Worm (Caenorhabditis elegans) whole organism, L1 larva: ENCODE data around the gene inpp-1.
"Not testable (repeated sequence)": the region's sequence is repeated elsewhere in the genome, so short reads cannot be mapped to it uniquely, and the experiment has no call there.

Experiments used
- C34B4.2 ChIP-seq: sonication (generic microtip); optimal IDR thresholded peaks from 2 replicates; lab custom pipeline; 2017; ENCODE audit warnings: mild to moderate bottlenecking, missing genetic modification characterization, missing compliant biosample characterization
- alr-1 ChIP-seq: fragments of 200-800 bp; sonication (Bioruptor generic); optimal IDR thresholded peaks from 2 replicates; lab custom pipeline; 2018; ENCODE audit warnings: borderline replicate concordance, mild to moderate bottlenecking, missing genetic modification characterization, missing compliant biosample characterization
- ceh-88 ChIP-seq: fragments of 200-800 bp; sonication (Bioruptor generic); IDR thresholded peaks from 2 replicates; pipeline ENCODE4 v1.3.6; 2022; ENCODE audit warnings: missing genetic modification characterization, missing compliant biosample characterization
- ces-1 ChIP-seq: fragments of 150-350 bp; optimal IDR thresholded peaks from 2 replicates; lab custom pipeline; 2014; ENCODE audit warnings: missing biosample characterization, missing genetic modification reagents, missing genetic modification characterization
- dsc-1 ChIP-seq: sonication (generic microtip); optimal IDR thresholded peaks from 2 replicates; lab custom pipeline; 2016; ENCODE audit warnings: mild to moderate bottlenecking, missing genetic modification characterization, missing compliant biosample characterization
- efl-1 ChIP-seq, 4 experiments: fragments of 150-350 bp; optimal IDR thresholded peaks in 3 of 4; peaks in 1 of 4; 1 replicate in 1 of 4; 2 replicates in 3 of 4; lab custom pipeline; 2014; ENCODE audit warnings: missing biosample characterization in 2 of 4, missing genetic modification characterization in 2 of 4, missing genetic modification reagents in 2 of 4
- efl-3 ChIP-seq: fragments of 200-800 bp; sonication (Bioruptor generic); optimal IDR thresholded peaks from 2 replicates; lab custom pipeline; 2018; ENCODE audit warnings: mild to moderate bottlenecking, missing genetic modification characterization, missing compliant biosample characterization
- egl-27 ChIP-seq, 2 experiments: fragments of 150-350 bp in 1 of 2; sonication (generic microtip); optimal IDR thresholded peaks; 3 replicates each; lab custom pipeline; 2017 to 2018; ENCODE audit warnings: missing biosample characterization in 2 of 2, missing genetic modification characterization in 2 of 2, missing genetic modification reagents in 2 of 2
- elt-3 ChIP-seq, 6 experiments: fragments of 150-350 bp in 1 of 6; sonication (generic microtip); optimal IDR thresholded peaks; 2 replicates each; lab custom pipeline; 2017 to 2018; ENCODE audit warnings: missing biosample characterization in 6 of 6, missing genetic modification characterization in 6 of 6, inconsistent platforms in 1 of 6
- fkh-8 ChIP-seq: sonication (generic microtip); optimal IDR thresholded peaks from 2 replicates; lab custom pipeline; 2016; ENCODE audit warnings: mild to moderate bottlenecking, missing genetic modification characterization, missing compliant biosample characterization
- grh-1 ChIP-seq: fragments of 200-800 bp; sonication (Bioruptor generic); IDR thresholded peaks from 2 replicates; pipeline ENCODE4 v1.3.6; 2022; ENCODE audit warnings: missing genetic modification reagents, missing genetic modification characterization, missing compliant biosample characterization
- hlh-17 ChIP-seq: fragments of 200-800 bp; sonication (Bioruptor generic); optimal IDR thresholded peaks from 2 replicates; lab custom pipeline; 2018; ENCODE audit warnings: missing genetic modification characterization, mild to moderate bottlenecking, missing compliant biosample characterization, moderate library complexity, borderline replicate concordance
- hlh-4 ChIP-seq: sonication (generic microtip); optimal IDR thresholded peaks from 2 replicates; lab custom pipeline; 2016; ENCODE audit warnings: mild to moderate bottlenecking, missing genetic modification characterization, missing compliant biosample characterization
- isw-1 ChIP-seq: fragments of 200-800 bp; sonication (Bioruptor generic); IDR thresholded peaks from 2 replicates; pipeline ENCODE4 v1.3.6; 2022; ENCODE audit warnings: missing genetic modification characterization, missing compliant biosample characterization
- jun-1 ChIP-seq: fragments of 150-350 bp; optimal IDR thresholded peaks from 2 replicates; lab custom pipeline; 2014; ENCODE audit warnings: missing biosample characterization, missing genetic modification reagents, missing genetic modification characterization
- lir-3 ChIP-seq: sonication (generic microtip); optimal IDR thresholded peaks from 2 replicates; lab custom pipeline; 2016; ENCODE audit warnings: mild to moderate bottlenecking, missing genetic modification characterization, moderate library complexity, missing compliant biosample characterization; ENCODE audit not compliant: poor library complexity
- lsy-2 ChIP-seq, 2 experiments: fragments of 150-350 bp; optimal IDR thresholded peaks; 2 replicates each; lab custom pipeline; 2014; ENCODE audit warnings: missing biosample characterization in 2 of 2, missing genetic modification characterization in 2 of 2
- mep-1 ChIP-seq: fragments of 150-350 bp; optimal IDR thresholded peaks from 2 replicates; lab custom pipeline; 2014; ENCODE audit warnings: missing biosample characterization, missing genetic modification characterization
- nhr-11 ChIP-seq: fragments of 150-350 bp; optimal IDR thresholded peaks from 2 replicates; lab custom pipeline; 2014; ENCODE audit warnings: missing biosample characterization, missing genetic modification characterization
- nhr-237 ChIP-seq: fragments of 150-350 bp; optimal IDR thresholded peaks from 2 replicates; lab custom pipeline; 2014; ENCODE audit warnings: missing biosample characterization, missing genetic modification characterization
- nhr-47 ChIP-seq: sonication (generic microtip); optimal IDR thresholded peaks from 2 replicates; lab custom pipeline; 2016; ENCODE audit warnings: mild to moderate bottlenecking, missing genetic modification characterization, moderate library complexity, missing compliant biosample characterization
- nhr-71 ChIP-seq: sonication (generic microtip); optimal IDR thresholded peaks from 2 replicates; lab custom pipeline; 2016; ENCODE audit warnings: mild to moderate bottlenecking, missing genetic modification characterization, moderate library complexity, missing compliant biosample characterization
- nhr-76 ChIP-seq: sonication (generic microtip); optimal IDR thresholded peaks from 2 replicates; lab custom pipeline; 2017; ENCODE audit warnings: missing biosample characterization, missing genetic modification characterization
- nhr-77 ChIP-seq: fragments of 150-350 bp; optimal IDR thresholded peaks from 2 replicates; lab custom pipeline; 2014; ENCODE audit warnings: missing biosample characterization, missing genetic modification characterization
- pag-3 ChIP-seq: sonication (generic microtip); optimal IDR thresholded peaks from 2 replicates; lab custom pipeline; 2017; ENCODE audit warnings: missing genetic modification characterization, mild to moderate bottlenecking, missing compliant biosample characterization, antibody characterized with exemption, borderline replicate concordance; ENCODE audit not compliant: insufficient read depth
- pqm-1 ChIP-seq: sonication (generic microtip); optimal IDR thresholded peaks from 3 replicates; lab custom pipeline; 2017; ENCODE audit warnings: missing biosample characterization, missing genetic modification characterization
- rnt-1 ChIP-seq: sonication (generic microtip); optimal IDR thresholded peaks from 2 replicates; lab custom pipeline; 2016; ENCODE audit warnings: mild to moderate bottlenecking, missing genetic modification characterization, moderate library complexity, missing compliant biosample characterization
- skn-1 ChIP-seq: fragments of 150-350 bp; optimal IDR thresholded peaks from 2 replicates; lab custom pipeline; 2014; ENCODE audit warnings: missing biosample characterization, missing genetic modification characterization
- sox-4 ChIP-seq: sonication (generic microtip); optimal IDR thresholded peaks from 2 replicates; lab custom pipeline; 2016; ENCODE audit warnings: missing genetic modification characterization, missing compliant biosample characterization
- sup-37 ChIP-seq: fragments of 200-800 bp; sonication (Bioruptor generic); optimal IDR thresholded peaks from 2 replicates; lab custom pipeline; 2018; ENCODE audit warnings: mild to moderate bottlenecking, missing genetic modification characterization, missing compliant biosample characterization
- swsn-7 ChIP-seq: sonication (generic microtip); optimal IDR thresholded peaks from 2 replicates; lab custom pipeline; 2016; ENCODE audit warnings: missing genetic modification characterization, missing compliant biosample characterization
- unc-86 ChIP-seq: sonication (generic microtip); optimal IDR thresholded peaks from 2 replicates; lab custom pipeline; 2016; ENCODE audit warnings: missing genetic modification characterization, missing compliant biosample characterization
- unc-98 ChIP-seq: fragments of 200-800 bp; sonication (Bioruptor generic); IDR thresholded peaks from 2 replicates; pipeline ENCODE4 v1.3.6; 2022; ENCODE audit warnings: missing genetic modification characterization, missing compliant biosample characterization
- zag-1 ChIP-seq: fragments of 150-350 bp; optimal IDR thresholded peaks from 2 replicates; lab custom pipeline; 2014; ENCODE audit warnings: missing biosample characterization, missing genetic modification characterization
- ztf-4 ChIP-seq: fragments of 150-350 bp; optimal IDR thresholded peaks from 2 replicates; lab custom pipeline; 2014; ENCODE audit warnings: missing biosample characterization, missing genetic modification characterization

The inpp-1 gene

ce11 chrIV:10751740-10752139 lies 22.0 kb downstream of the inpp-1 start, which contains the start of gene T25B9.2:
T25B9.2 (minus strand) TSS chrIV:10751840.
- not testable (repeated sequence) for TF ChIP-seq hlh-17 (GFP tag; lab: Kevin White, UChicago); rnt-1; nhr-237 (tag; lab: Kevin White, UChicago)

ce11 chrIV:10750041-10750440 lies 23.7 kb downstream of the inpp-1 start, which contains the start of gene T25B9.1:
T25B9.1 (minus strand) TSS chrIV:10750141.
- TF ChIP-seq lir-3 (tag; lab: Kevin White, UChicago): no peak
- no peak for TF ChIP-seq mep-1 (tag; lab: Kevin White, UChicago)
- peak in 1 of 6 experiments; percentile 80 for TF ChIP-seq elt-3 (tag; optimal IDR thresholded peaks at IDR 0.05; lab: Kevin White, UChicago)
- TF ChIP-seq sox-4 (tag; lab: Kevin White, UChicago): no peak
- TF ChIP-seq fkh-8 (tag; lab: Kevin White, UChicago): no peak
- no peak for TF ChIP-seq efl-3 (GFP tag; lab: Kevin White, UChicago)
- TF ChIP-seq nhr-71 (tag; lab: Kevin White, UChicago): no peak

ce11 chrIV:10745332-10745731 lies 28.4 kb downstream of the inpp-1 start:
- TF ChIP-seq nhr-11: no peak
- TF ChIP-seq sup-37 (GFP tag; lab: Kevin White, UChicago): no peak
- TF ChIP-seq ces-1 (GFP tag; lab: Kevin White, UChicago): no peak

- no peak for TF ChIP-seq sup-37 (GFP tag; lab: Kevin White, UChicago)
- TF ChIP-seq hlh-17 (GFP tag; lab: Kevin White, UChicago): no peak
- TF ChIP-seq efl-1 (optimal IDR thresholded peaks at IDR 0.05; lab: Kevin White, UChicago): no peak
- peak in 1 of 2 experiments; percentile 44 for TF ChIP-seq efl-1 (GFP tag; optimal IDR thresholded peaks at IDR 0.05 in 1 of 2; lab: Kevin White, UChicago)
- TF ChIP-seq fkh-8 (tag; lab: Kevin White, UChicago): no peak
- no peak for TF ChIP-seq pag-3 (tag; lab: Kevin White, UChicago)
- TF ChIP-seq zag-1 (tag; lab: Kevin White, UChicago): no peak
These were observed 29.2 kb downstream of the inpp-1 start, which contains the start of gene T25B9.3 for ce11 chrIV:10744475-10744874. T25B9.3 (plus strand) TSS chrIV:10744775.

ce11 chrIV:10738328-10738727 lies 35.4 kb downstream of the inpp-1 start, which contains the start of gene ssp-34:
ssp-34 (minus strand) TSS chrIV:10738602.
- TF ChIP-seq ztf-4 (tag; lab: Kevin White, UChicago): no peak

- no peak for TF ChIP-seq ces-1 (GFP tag; lab: Kevin White, UChicago)
These were observed 36.6 kb downstream of the inpp-1 start, which contains the start of gene grl-21 for ce11 chrIV:10737011-10737553. grl-21 (plus strand) TSS chrIV:10737474.

- TF ChIP-seq lsy-2 (tag; optimal IDR thresholded peaks at IDR 0.05; lab: Kevin White, UChicago) (peak; percentile 85 to 93), alr-1 (tag; lab: Kevin White, UChicago) (no peak), ceh-88 (GFP tag; lab: Robert Waterston, UW) (no peak), skn-1 (tag; lab: Kevin White, UChicago) (peak; percentile 83), efl-3 (GFP tag; lab: Kevin White, UChicago) (no peak), isw-1 (GFP tag; lab: Robert Waterston, UW) (peak; percentile 76), swsn-7 (tag; lab: Kevin White, UChicago) (peak; percentile 81), nhr-77 (tag; lab: Kevin White, UChicago) (peak; percentile 51), zag-1 (tag; lab: Kevin White, UChicago) (no peak), grh-1 (peak; percentile 74), pqm-1 (tag; lab: Kevin White, UChicago) (no peak), dsc-1 (tag; lab: Kevin White, UChicago) (peak; percentile 70), C34B4.2 (tag; lab: Kevin White, UChicago) (no peak), mep-1 (tag; lab: Kevin White, UChicago) (peak; percentile 80), nhr-76 (tag; lab: Kevin White, UChicago) (no peak), unc-98 (GFP tag; lab: Robert Waterston, UW) (no peak), jun-1 (peak; percentile 58), egl-27 (tag; optimal IDR thresholded peaks at IDR 0.05; lab: Kevin White, UChicago) (no peak), hlh-4 (tag; lab: Kevin White, UChicago) (no peak), nhr-47 (tag; lab: Kevin White, UChicago) (peak; percentile 88), unc-86 (tag; lab: Kevin White, UChicago) (peak; percentile 71)
These were observed 38.9 kb downstream of the inpp-1 start, which contains the start of the genes orc-5 and cyb-1 for ce11 chrIV:10734527-10735436. orc-5 (minus strand) TSS chrIV:10734588. cyb-1 (plus strand) TSS chrIV:10735216.
